Fruit fly (Drosophila melanogaster): ENCODE results near the gene REG.

DNA sequence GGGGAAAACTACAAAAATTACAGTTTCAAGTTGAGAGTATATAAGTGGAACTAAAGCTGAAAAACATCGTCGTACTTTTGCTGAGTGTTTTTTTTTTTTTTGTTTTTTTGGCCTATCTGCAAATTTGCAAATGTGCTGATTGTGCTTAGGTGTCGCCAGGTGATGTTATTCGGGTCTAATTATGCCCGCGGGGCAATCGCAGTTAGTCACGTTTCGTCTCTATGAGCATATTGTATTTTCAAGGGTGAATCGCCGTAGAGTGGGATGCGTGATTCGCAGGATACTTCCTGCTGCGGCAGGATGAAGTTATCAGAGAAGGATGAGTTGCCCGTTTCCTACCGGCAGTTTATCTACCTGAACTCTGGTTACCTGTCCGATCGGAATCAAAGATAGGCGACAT lies 17.7 kb downstream of the REG start:
- TF ChIP-seq lz (GFP tag; optimal IDR thresholded peaks at IDR 0.05) (no peak), pdm3 (GFP tag; optimal IDR thresholded peaks at IDR 0.05) (no peak), net (GFP tag; optimal IDR thresholded peaks at IDR 0.05) (no peak)
